Fruit fly (Drosophila melanogaster) Kc167 (cell line): Measurements from ENCODE around the gene poe.

Experiments
- Myc ChIP-seq: fragments of >200 bp; optimal IDR thresholded peaks from 2 replicates; lab custom pipeline; 2017; ENCODE audit warnings: missing external identifiers
- insv ChIP-seq: fragments of >200 bp; optimal IDR thresholded peaks from 3 replicates; lab custom pipeline; 2018; ENCODE audit warnings: missing external identifiers
- ttk ChIP-seq: sonication (Bioruptor generic); optimal IDR thresholded peaks from 2 replicates; lab custom pipeline; 2017; ENCODE audit warnings: missing external identifiers

DNA sequence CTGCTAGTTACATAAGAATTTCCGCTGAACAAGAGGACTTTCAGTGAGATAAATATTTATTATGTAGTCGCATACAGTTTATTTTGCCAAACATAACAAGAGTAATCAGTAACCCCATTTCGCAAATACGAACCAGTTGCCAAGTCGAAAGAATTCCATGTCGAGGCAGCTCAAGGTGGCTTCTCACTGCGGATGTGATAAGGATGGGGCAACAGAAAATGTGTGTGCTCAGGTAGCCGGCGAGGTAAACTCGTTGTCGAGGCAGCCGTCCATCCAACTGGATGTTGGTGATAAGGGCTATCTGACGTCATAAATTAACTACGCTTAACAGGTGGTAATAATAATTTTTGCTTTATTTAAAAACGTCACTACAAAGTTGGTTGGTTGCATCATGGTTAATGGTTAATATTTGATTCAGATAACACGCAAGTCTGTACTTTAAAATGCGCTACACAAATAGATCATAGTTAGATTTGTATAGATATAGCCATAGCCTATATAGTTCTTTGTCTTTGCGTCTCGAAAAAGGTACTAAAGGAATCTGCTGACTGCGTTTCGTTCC, 45.3 kb upstream of the poe start:
- TF ChIP-seq ttk (no peak), Myc (lab: Kevin White, UChicago) (no peak), insv (lab: Kevin White, UChicago) (no peak)
